Worm (Caenorhabditis elegans) whole organism, young adult: ENCODE results near the gene Y41E3.1.
"Not testable (repeated sequence)": the region's sequence is repeated elsewhere in the genome, so short reads cannot be mapped to it uniquely, and the experiment has no call there.

Experiments used
- B0261.1 ChIP-seq: sonication (generic microtip); optimal IDR thresholded peaks from 2 replicates; lab custom pipeline; 2016; ENCODE audit warnings: mild to moderate bottlenecking, missing genetic modification characterization, moderate library complexity, missing compliant biosample characterization
- D2030.7 ChIP-seq: fragments of 200-800 bp; sonication (Bioruptor generic); IDR thresholded peaks from 2 replicates; pipeline ENCODE4 v1.3.6; 2022; ENCODE audit warnings: missing genetic modification reagents, missing genetic modification characterization, missing compliant biosample characterization
- F10E7.11 ChIP-seq: sonication (generic microtip); optimal IDR thresholded peaks from 2 replicates; lab custom pipeline; 2017; ENCODE audit warnings: mild to moderate bottlenecking, missing genetic modification characterization, moderate library complexity, missing compliant biosample characterization
- F33H1.4 ChIP-seq: fragments of 200-800 bp; sonication (Bioruptor generic); IDR thresholded peaks from 2 replicates; pipeline ENCODE4 v1.3.6; 2022; ENCODE audit warnings: missing genetic modification reagents, missing genetic modification characterization, missing compliant biosample characterization
- F49E8.2 ChIP-seq: sonication (generic microtip); optimal IDR thresholded peaks from 3 replicates; lab custom pipeline; 2017; ENCODE audit warnings: missing genetic modification characterization, mild to moderate bottlenecking, missing compliant biosample characterization, antibody characterized with exemption, moderate library complexity; ENCODE audit not compliant: insufficient read depth
- F52B5.7 ChIP-seq: sonication (generic microtip); optimal IDR thresholded peaks from 2 replicates; lab custom pipeline; 2016; ENCODE audit warnings: mild to moderate bottlenecking, missing genetic modification characterization, missing compliant biosample characterization
- F55B11.4 ChIP-seq: sonication (generic microtip); optimal IDR thresholded peaks from 2 replicates; lab custom pipeline; 2016; ENCODE audit warnings: missing compliant biosample characterization, missing genetic modification characterization, borderline replicate concordance; ENCODE audit not compliant: insufficient read depth
- K12H6.12 ChIP-seq: fragments of 200-800 bp; sonication (Bioruptor generic); optimal IDR thresholded peaks from 2 replicates; lab custom pipeline; 2018; ENCODE audit warnings: mild to moderate bottlenecking, missing genetic modification characterization, missing compliant biosample characterization
- Y95B8A.8 ChIP-seq: fragments of 200-800 bp; sonication (Bioruptor generic); IDR thresholded peaks from 2 replicates; pipeline ENCODE4 v1.3.6; 2022; ENCODE audit warnings: missing genetic modification reagents, missing genetic modification characterization, missing compliant biosample characterization
- ama-1 ChIP-seq, 3 experiments: fragments of 150-350 bp in 1 of 3; sonication (generic microtip) in 2 of 3; optimal IDR thresholded peaks; 2 replicates each; lab custom pipeline; 2014 to 2018; ENCODE audit warnings: missing biosample characterization in 2 of 3, missing genetic modification characterization in 2 of 3, missing genetic modification reagents in 2 of 3
- attf-6 ChIP-seq: fragments of 200-800 bp; sonication (Bioruptor generic); IDR thresholded peaks from 2 replicates; pipeline ENCODE4 v1.3.6; 2022; ENCODE audit warnings: missing genetic modification reagents, missing genetic modification characterization, missing compliant biosample characterization
- bed-1 ChIP-seq: fragments of 200-800 bp; sonication (Bioruptor generic); IDR thresholded peaks from 2 replicates; pipeline ENCODE4 v1.3.6; 2022; ENCODE audit warnings: missing genetic modification reagents, missing genetic modification characterization, missing compliant biosample characterization
- ccch-3 ChIP-seq: fragments of 200-800 bp; sonication (Bioruptor generic); optimal IDR thresholded peaks from 2 replicates; lab custom pipeline; 2018; ENCODE audit warnings: mild to moderate bottlenecking, missing genetic modification characterization, missing compliant biosample characterization
- cebp-2 ChIP-seq: fragments of 200-800 bp; sonication (Bioruptor generic); IDR thresholded peaks from 2 replicates; pipeline ENCODE4 v1.3.6; 2022; ENCODE audit warnings: missing genetic modification characterization, missing compliant biosample characterization
- ceh-58 ChIP-seq: fragments of 200-800 bp; sonication (Bioruptor generic); IDR thresholded peaks from 2 replicates; pipeline ENCODE4 v1.3.6; 2022; ENCODE audit warnings: missing genetic modification characterization, missing compliant biosample characterization
- dpl-1 ChIP-seq: fragments of 150-350 bp; optimal IDR thresholded peaks from 2 replicates; lab custom pipeline; 2014; ENCODE audit warnings: missing biosample characterization, missing genetic modification reagents, missing genetic modification characterization
- efl-1 ChIP-seq: fragments of 150-350 bp; optimal IDR thresholded peaks from 2 replicates; lab custom pipeline; 2014; ENCODE audit warnings: missing biosample characterization, missing genetic modification reagents, missing genetic modification characterization
- ekl-4 ChIP-seq: fragments of 200-800 bp; sonication (Bioruptor generic); IDR thresholded peaks from 2 replicates; pipeline ENCODE4 v1.3.6; 2022; ENCODE audit warnings: missing genetic modification reagents, missing genetic modification characterization, missing compliant biosample characterization
- fkh-3 ChIP-seq: sonication (generic microtip); optimal IDR thresholded peaks from 2 replicates; lab custom pipeline; 2016; ENCODE audit warnings: mild to moderate bottlenecking, missing genetic modification characterization, missing compliant biosample characterization
- him-1 ChIP-seq: sonication (generic microtip); optimal IDR thresholded peaks from 2 replicates; lab custom pipeline; 2016; ENCODE audit warnings: missing genotype, missing genetic modification reagents, missing genetic modification characterization, missing compliant biosample characterization
- hmg-1.2 ChIP-seq: fragments of 200-800 bp; sonication (Bioruptor generic); IDR thresholded peaks from 2 replicates; pipeline ENCODE4 v1.3.6; 2022; ENCODE audit warnings: missing genetic modification reagents, missing genetic modification characterization, missing compliant biosample characterization
- hsf-1 ChIP-seq: fragments of 200-800 bp; sonication (Bioruptor generic); IDR thresholded peaks from 2 replicates; pipeline ENCODE4 v1.3.6; 2022; ENCODE audit warnings: missing genetic modification reagents, missing genetic modification characterization, missing compliant biosample characterization
- lin-54 ChIP-seq: fragments of 200-800 bp; sonication (Bioruptor generic); optimal IDR thresholded peaks from 2 replicates; lab custom pipeline; 2018; ENCODE audit warnings: mild to moderate bottlenecking, missing genetic modification characterization, missing compliant biosample characterization
- lir-1 ChIP-seq: fragments of 200-800 bp; sonication (Bioruptor generic); conservative IDR thresholded peaks from 2 replicates; pipeline ENCODE4 v1.3.6; 2022; ENCODE audit warnings: missing genetic modification reagents, missing genetic modification characterization, missing compliant biosample characterization
- madf-3 ChIP-seq: fragments of 200-800 bp; sonication (Bioruptor generic); IDR thresholded peaks from 2 replicates; pipeline ENCODE4 v1.3.6; 2022; ENCODE audit warnings: missing genetic modification reagents, missing genetic modification characterization, missing compliant biosample characterization
- madf-6 ChIP-seq: fragments of 200-800 bp; sonication (Bioruptor generic); IDR thresholded peaks from 2 replicates; pipeline ENCODE4 v1.3.6; 2022; ENCODE audit warnings: missing genetic modification reagents, missing genetic modification characterization, missing compliant biosample characterization
- mcd-1 ChIP-seq: fragments of 200-800 bp; sonication (Bioruptor generic); IDR thresholded peaks from 2 replicates; pipeline ENCODE4 v1.3.6; 2022; ENCODE audit warnings: missing genetic modification reagents, missing genetic modification characterization, missing compliant biosample characterization
- nhr-80 ChIP-seq: sonication (generic microtip); optimal IDR thresholded peaks from 2 replicates; lab custom pipeline; 2016; ENCODE audit warnings: missing genetic modification characterization, missing compliant biosample characterization
- pbrm-1 ChIP-seq: fragments of 200-800 bp; sonication (Bioruptor generic); IDR thresholded peaks from 2 replicates; pipeline ENCODE4 v1.3.6; 2022; ENCODE audit warnings: missing genetic modification reagents, missing genetic modification characterization, missing compliant biosample characterization
- snpc-1.3 ChIP-seq: sonication (generic microtip); optimal IDR thresholded peaks from 2 replicates; lab custom pipeline; 2017; ENCODE audit warnings: missing genetic modification characterization, mild to moderate bottlenecking, missing compliant biosample characterization, antibody characterized with exemption, moderate library complexity, missing genotype, missing genetic modification reagents; ENCODE audit not compliant: insufficient read depth
- snpc-4 ChIP-seq, 5 experiments: fragments of 150-350 bp in 1 of 5; sonication (generic microtip) in 4 of 5; optimal IDR thresholded peaks; 2 replicates each; lab custom pipeline; 2014 to 2018; ENCODE audit warnings: missing genetic modification characterization in 5 of 5, missing biosample characterization in 3 of 5, antibody characterized with exemption in 2 of 5, mild to moderate bottlenecking in 2 of 5, missing compliant biosample characterization in 2 of 5, missing genotype in 2 of 5, moderate library complexity in 2 of 5, missing genetic modification reagents in 1 of 5
- somi-1 ChIP-seq: fragments of 200-800 bp; sonication (Bioruptor generic); optimal IDR thresholded peaks from 2 replicates; lab custom pipeline; 2018; ENCODE audit warnings: mild to moderate bottlenecking, missing genetic modification characterization, missing compliant biosample characterization
- tbp1 ChIP-seq: fragments of 200-800 bp; sonication (Bioruptor generic); optimal IDR thresholded peaks from 2 replicates; lab custom pipeline; 2018; ENCODE audit warnings: mild to moderate bottlenecking, missing genetic modification characterization, missing compliant biosample characterization
- unc-62 ChIP-seq: fragments of 150-350 bp; optimal IDR thresholded peaks from 2 replicates; lab custom pipeline; 2014; ENCODE audit warnings: missing biosample characterization, missing genetic modification reagents, missing genetic modification characterization
- ztf-18 ChIP-seq: sonication (generic microtip); optimal IDR thresholded peaks from 2 replicates; lab custom pipeline; 2016; ENCODE audit warnings: missing genotype, mild to moderate bottlenecking, missing genetic modification characterization, missing compliant biosample characterization

Y41E3.1 gene

ce11 chrIV:14958551-14958950, at the start of gene Y41E3.1:
Gene Y41E3.1, minus strand, starts transcription at chrIV:14958874.
- TF ChIP-seq snpc-1.3 (tag; lab: Kevin White, UChicago) (peak; percentile 12), F55B11.4 (tag; lab: Kevin White, UChicago) (no peak), somi-1 (GFP tag; lab: Kevin White, UChicago) (no peak), bed-1 (no peak), F33H1.4 (0 out of 2 replicates have a peak, but pooled peaks have one; percentile 8), lin-54 (GFP tag; lab: Kevin White, UChicago) (peak; percentile 32), attf-6 (GFP tag; lab: Robert Waterston, UW) (peak; percentile 96), ccch-3 (GFP tag; lab: Kevin White, UChicago) (no peak), F49E8.2 (tag; lab: Kevin White, UChicago) (no peak), D2030.7 (GFP tag; lab: Robert Waterston, UW) (0 out of 2 replicates have a peak, but pooled peaks have one; percentile 24), ceh-58 (no peak), K12H6.12 (tag; lab: Kevin White, UChicago) (no peak), snpc-4 (GFP tag; optimal IDR thresholded peaks at IDR 0.05; lab: Kevin White, UChicago) (peak; percentile 43), snpc-4 (tag; optimal IDR thresholded peaks at IDR 0.05; lab: Kevin White, UChicago) (peak in 1 of 4 experiments; percentile 87), madf-3 (peak; percentile 57; the same call in 1 of the 2 replicates), lir-1 (no peak), unc-62 (no peak), pbrm-1 (GFP tag; lab: Robert Waterston, UW) (0 out of 2 replicates have a peak, but pooled peaks have one; percentile 45), him-1 (no peak), hmg-1.2 (GFP tag; lab: Robert Waterston, UW) (0 out of 2 replicates have a peak, but pooled peaks have one; percentile 24), mcd-1 (GFP tag; lab: Robert Waterston, UW) (peak; percentile 54), tbp1 (GFP tag; lab: Kevin White, UChicago) (peak; percentile 14), hsf-1 (GFP tag; lab: Robert Waterston, UW) (peak; percentile 65), Y95B8A.8 (0 out of 2 replicates have a peak, but pooled peaks have one; percentile 60), ama-1 (optimal IDR thresholded peaks at IDR 0.05; lab: Kevin White, UChicago) (no peak), ama-1 (GFP tag; optimal IDR thresholded peaks at IDR 0.05; lab: Kevin White, UChicago) (peak in 1 of 2 experiments; percentile 20), madf-6 (GFP tag; lab: Robert Waterston, UW) (0 out of 2 replicates have a peak, but pooled peaks have one; percentile 32)
- TF ChIP-seq, all 124 proteins: peak for 15

DNA sequence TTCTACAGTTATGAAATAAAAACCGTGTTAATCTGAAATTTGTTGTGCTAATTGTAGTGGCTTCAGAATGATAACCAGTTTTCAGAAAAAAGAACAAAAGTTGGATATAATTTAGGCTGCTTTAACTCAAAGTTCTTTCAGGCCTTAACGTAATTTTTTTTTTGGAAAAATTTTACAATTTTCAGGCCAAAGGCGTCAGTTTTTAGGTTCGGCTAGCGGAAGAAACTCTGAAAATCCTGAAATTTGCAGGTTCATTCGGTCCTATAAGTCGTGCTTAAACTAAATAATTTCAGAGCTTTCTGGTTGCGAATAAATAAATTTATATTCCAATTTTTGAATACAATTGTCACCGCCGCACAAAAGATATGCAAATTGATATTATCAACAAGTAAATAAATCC, 49.5 kb upstream of the Y41E3.1 start:
- TF ChIP-seq nhr-80 (no peak), snpc-4 (GFP tag; optimal IDR thresholded peaks at IDR 0.05; lab: Kevin White, UChicago) (no peak), snpc-4 (tag; optimal IDR thresholded peaks at IDR 0.05; lab: Kevin White, UChicago) (peak in 1 of 4 experiments; percentile 71), cebp-2 (GFP tag; lab: Robert Waterston, UW) (no peak), lir-1 (no peak), somi-1 (GFP tag; lab: Kevin White, UChicago) (no peak), ekl-4 (GFP tag; lab: Robert Waterston, UW) (no peak), F10E7.11 (tag; lab: Kevin White, UChicago) (no peak), ceh-58 (no peak), attf-6 (GFP tag; lab: Robert Waterston, UW) (peak; percentile 67; the same call in 1 of the 2 replicates), him-1 (no peak), B0261.1 (tag; lab: Kevin White, UChicago) (no peak), fkh-3 (tag; lab: Kevin White, UChicago) (no peak), tbp1 (GFP tag; lab: Kevin White, UChicago) (no peak), efl-1 (GFP tag; lab: Kevin White, UChicago) (no peak), F52B5.7 (tag; lab: Kevin White, UChicago) (no peak), dpl-1 (no peak), K12H6.12 (tag; lab: Kevin White, UChicago) (no peak)

DNA sequence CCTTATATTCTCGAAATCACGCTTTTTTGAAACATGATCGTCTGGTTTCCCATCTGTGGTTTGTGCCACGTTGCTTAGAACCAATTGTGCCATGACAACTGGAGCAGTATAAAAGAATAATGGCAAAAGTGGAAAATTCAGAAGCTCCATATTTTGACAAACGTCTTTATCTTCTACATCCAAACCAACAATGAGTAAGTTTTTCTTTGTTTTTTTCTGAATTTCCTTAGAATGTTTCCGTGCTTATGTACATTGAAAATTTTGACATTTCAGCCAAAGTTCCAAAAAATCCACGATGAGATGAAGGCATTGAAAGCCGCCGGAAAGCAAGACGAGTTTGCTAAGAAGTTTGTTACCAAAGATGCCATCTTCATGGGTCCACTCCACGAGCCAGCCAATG, 47.8 kb upstream of the Y41E3.1 start, which contains the start of gene Y41E3.6:
TSS of gene Y41E3.6 (plus strand) at position 301 of the 400 bp plus-strand sequence.
- not testable (repeated sequence) for TF ChIP-seq efl-1 (GFP tag; lab: Kevin White, UChicago); madf-3; ztf-18
